Worm (Caenorhabditis elegans): ENCODE data around the gene sulp-4.

Gene sulp-4

ce11 chrV:11845492-11845891, 29.7 kb upstream of the sulp-4 start, which contains the start of gene hmp-1:
hmp-1 (plus strand) TSS chrV:11845871.
- TF ChIP-seq ztf-4 (tag; optimal IDR thresholded peaks at IDR 0.05), result no peak
- TF ChIP-seq efl-1 (optimal IDR thresholded peaks at IDR 0.05), result no peak
- peak in 1 of 2 experiments; percentile 38 for TF ChIP-seq efl-1 (GFP tag; optimal IDR thresholded peaks at IDR 0.05 in 1 of 2)
- TF ChIP-seq Y116A8C.19 (tag; optimal IDR thresholded peaks at IDR 0.05; ENCODE audit: borderline replicate concordance), result no peak

- TF ChIP-seq mep-1 (tag; optimal IDR thresholded peaks at IDR 0.05) (no peak), F16B12.6 (tag; optimal IDR thresholded peaks at IDR 0.05) (no peak), grh-1 (GFP tag; IDR thresholded peaks at IDR 0.05) (no peak), pqm-1 (tag; optimal IDR thresholded peaks at IDR 0.05) (no peak), fkh-8 (tag; optimal IDR thresholded peaks at IDR 0.05) (no peak), ces-1 (GFP tag; optimal IDR thresholded peaks at IDR 0.05) (no peak), lin-13 (GFP tag; optimal IDR thresholded peaks at IDR 0.05) (no peak), swsn-7 (tag; optimal IDR thresholded peaks at IDR 0.05) (no peak), hlh-4 (tag; optimal IDR thresholded peaks at IDR 0.05) (no peak), sup-37 (GFP tag; optimal IDR thresholded peaks at IDR 0.05) (no peak), nhr-20 (tag; optimal IDR thresholded peaks at IDR 0.05) (no peak), rnt-1 (tag; optimal IDR thresholded peaks at IDR 0.05) (no peak), fkh-10 (GFP tag; optimal IDR thresholded peaks at IDR 0.05) (no peak), ztf-11 (tag; optimal IDR thresholded peaks at IDR 0.05) (no peak), lsy-2 (tag; optimal IDR thresholded peaks at IDR 0.05) (no peak), skn-1 (tag; optimal IDR thresholded peaks at IDR 0.05) (no peak), unc-130 (tag; optimal IDR thresholded peaks at IDR 0.05) (no peak), vab-15 (tag; optimal IDR thresholded peaks at IDR 0.05) (no peak)
These were observed 28.2 kb upstream of the sulp-4 start for ce11 chrV:11846969-11847368.

DNA sequence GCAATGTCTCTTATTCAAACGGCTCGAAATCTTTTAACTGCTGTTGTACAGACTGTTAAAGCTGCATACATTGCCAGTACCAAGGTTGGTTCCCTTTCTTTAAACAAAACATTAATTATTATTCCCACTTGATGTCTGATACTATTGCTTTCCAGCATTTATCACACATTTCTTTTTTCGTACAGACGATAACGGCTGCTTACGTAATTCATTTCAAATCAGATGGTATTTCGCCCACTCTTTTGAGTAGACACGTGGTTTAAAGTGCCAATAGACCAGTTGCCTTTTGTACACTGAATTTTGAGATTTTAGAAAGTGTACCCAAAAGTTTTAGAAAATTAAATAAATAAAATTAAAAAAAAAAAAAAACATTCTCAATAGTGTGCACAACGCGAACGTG, 25.8 kb upstream of the sulp-4 start:
- TF ChIP-seq hpl-2 (GFP tag; optimal IDR thresholded peaks at IDR 0.05), result no peak
- peak in 1 of 2 experiments; percentile 53 for TF ChIP-seq lin-35 (GFP tag; optimal IDR thresholded peaks at IDR 0.05)
- peak; percentile 17 for TF ChIP-seq nhr-20 (tag; optimal IDR thresholded peaks at IDR 0.05)
- TF ChIP-seq elt-2 (tag; optimal IDR thresholded peaks at IDR 0.05), result peak; percentile 72

- TF ChIP-seq C16A3.4 (tag; optimal IDR thresholded peaks at IDR 0.05) (no peak), ztf-4 (tag; optimal IDR thresholded peaks at IDR 0.05) (no peak), fkh-8 (tag; optimal IDR thresholded peaks at IDR 0.05) (peak; percentile 60), unc-98 (GFP tag; IDR thresholded peaks at IDR 0.05) (no peak), rnt-1 (tag; optimal IDR thresholded peaks at IDR 0.05) (no peak), isw-1 (GFP tag; IDR thresholded peaks at IDR 0.05) (no peak), F16B12.6 (tag; optimal IDR thresholded peaks at IDR 0.05) (no peak), lin-14 (GFP tag; optimal IDR thresholded peaks at IDR 0.05) (peak; percentile 24), snpc-4 (tag; optimal IDR thresholded peaks at IDR 0.05) (no peak), nhr-47 (tag; optimal IDR thresholded peaks at IDR 0.05) (peak; percentile 34), efl-1 (optimal IDR thresholded peaks at IDR 0.05) (no peak), efl-1 (GFP tag; optimal IDR thresholded peaks at IDR 0.05 in 1 of 2) (peak in 1 of 2 experiments; percentile 83), aly-2 (tag; optimal IDR thresholded peaks at IDR 0.05) (no peak)
These were observed 22.9 kb upstream of the sulp-4 start for ce11 chrV:11852305-11852704.

ce11 chrV:11853723-11854122, 21.4 kb upstream of the sulp-4 start:
- TF ChIP-seq unc-30 (tag; optimal IDR thresholded peaks at IDR 0.05) (no peak), unc-86 (tag; optimal IDR thresholded peaks at IDR 0.05) (peak; percentile 23), lin-35 (GFP tag; optimal IDR thresholded peaks at IDR 0.05) (peak in 1 of 2 experiments; percentile 5), xbp-1 (tag; optimal IDR thresholded peaks at IDR 0.05) (no peak), skn-1 (tag; optimal IDR thresholded peaks at IDR 0.05) (peak; percentile 30), nhr-28 (tag; optimal IDR thresholded peaks at IDR 0.05) (no peak), lin-14 (GFP tag; optimal IDR thresholded peaks at IDR 0.05) (peak; percentile 40), nhr-71 (tag; optimal IDR thresholded peaks at IDR 0.05) (peak; percentile 28), fkh-10 (GFP tag; optimal IDR thresholded peaks at IDR 0.05) (no peak), lin-13 (GFP tag; optimal IDR thresholded peaks at IDR 0.05) (no peak)

Measured in whole organism, L1 larva.